Worm (Caenorhabditis elegans): ENCODE data around the gene F13E9.5.

ce11 chrIV:10891993-10892392, 7.8 kb upstream of the F13E9.5 start, which contains the start of gene srlf-12:
- no peak for TF ChIP-seq ama-1 (optimal IDR thresholded peaks at IDR 0.05)
- no peak for TF ChIP-seq pqm-1 (tag; optimal IDR thresholded peaks at IDR 0.05)
- no peak for TF ChIP-seq pha-4 (tag; optimal IDR thresholded peaks at IDR 0.05)
- no peak for TF ChIP-seq F13H6.1 (tag; optimal IDR thresholded peaks at IDR 0.05)
- TF ChIP-seq ceh-30 (tag; optimal IDR thresholded peaks at IDR 0.05), result no peak
- no peak for TF ChIP-seq nfya-1 (tag; optimal IDR thresholded peaks at IDR 0.05)
- TF ChIP-seq ceh-45 (GFP tag; IDR thresholded peaks at IDR 0.05), result no peak
- TF ChIP-seq pros-1 (tag; optimal IDR thresholded peaks at IDR 0.05), result no peak
- TF ChIP-seq ahr-1 (tag; optimal IDR thresholded peaks at IDR 0.05), result no peak
- no peak for TF ChIP-seq tbx-7 (tag; optimal IDR thresholded peaks at IDR 0.05)
- TF ChIP-seq hlh-30 (tag; optimal IDR thresholded peaks at IDR 0.05; ENCODE audit: insufficient read depth), result no peak
- no peak for TF ChIP-seq pax-1 (tag; optimal IDR thresholded peaks at IDR 0.05)
- TF ChIP-seq dmd-4 (tag; optimal IDR thresholded peaks at IDR 0.05; ENCODE audit: borderline replicate concordance), result no peak

Data from whole organism, late embryonic.